Worm (Caenorhabditis elegans) whole organism, young adult: ENCODE measurements around the gene T08G3.13.

Experiments used
- ama-1 ChIP-seq, 3 experiments: fragments of 150-350 bp in 1 of 3; sonication (generic microtip) in 2 of 3; optimal IDR thresholded peaks; 2 replicates each; lab custom pipeline; 2014 to 2018; ENCODE audit warnings: missing biosample characterization in 2 of 3, missing genetic modification characterization in 2 of 3, missing genetic modification reagents in 2 of 3
- ceh-91 ChIP-seq: fragments of 200-800 bp; sonication (Bioruptor generic); IDR thresholded peaks from 2 replicates; pipeline ENCODE4 v1.3.6; 2022; ENCODE audit warnings: missing genetic modification reagents, missing genetic modification characterization, missing compliant biosample characterization
- him-1 ChIP-seq: sonication (generic microtip); optimal IDR thresholded peaks from 2 replicates; lab custom pipeline; 2016; ENCODE audit warnings: missing genotype, missing genetic modification reagents, missing genetic modification characterization, missing compliant biosample characterization
- let-607 ChIP-seq, 2 experiments: fragments of 200-800 bp in 1 of 2; sonication (Bioruptor generic) in 1 of 2; sonication (generic microtip) in 1 of 2; optimal IDR thresholded peaks; 2 replicates each; lab custom pipeline; 2016 to 2018; ENCODE audit warnings: mild to moderate bottlenecking in 2 of 2, missing compliant biosample characterization in 2 of 2, missing genetic modification characterization in 2 of 2, moderate library complexity in 2 of 2, missing genotype in 1 of 2
- lin-35 ChIP-seq, 3 experiments: fragments of 150-350 bp in 2 of 3; sonication (generic microtip) in 1 of 3; optimal IDR thresholded peaks; 2 replicates each; lab custom pipeline; 2014 to 2018; ENCODE audit warnings: missing biosample characterization in 3 of 3, missing genetic modification characterization in 3 of 3, missing genetic modification reagents in 3 of 3
- lin-54 ChIP-seq: fragments of 200-800 bp; sonication (Bioruptor generic); optimal IDR thresholded peaks from 2 replicates; lab custom pipeline; 2018; ENCODE audit warnings: mild to moderate bottlenecking, missing genetic modification characterization, missing compliant biosample characterization
- lsy-27 ChIP-seq: sonication (generic microtip); optimal IDR thresholded peaks from 2 replicates; lab custom pipeline; 2017; ENCODE audit warnings: missing genetic modification characterization, mild to moderate bottlenecking, missing compliant biosample characterization, antibody characterized with exemption, missing genotype, borderline replicate concordance; ENCODE audit not compliant: insufficient read depth
- madf-10 ChIP-seq: sonication (generic microtip); optimal IDR thresholded peaks from 2 replicates; lab custom pipeline; 2016; ENCODE audit warnings: mild to moderate bottlenecking, missing genetic modification characterization, missing compliant biosample characterization
- madf-3 ChIP-seq: fragments of 200-800 bp; sonication (Bioruptor generic); IDR thresholded peaks from 2 replicates; pipeline ENCODE4 v1.3.6; 2022; ENCODE audit warnings: missing genetic modification reagents, missing genetic modification characterization, missing compliant biosample characterization
- pha-4 ChIP-seq: fragments of 150-350 bp; sonication (generic microtip); optimal IDR thresholded peaks from 2 replicates; lab custom pipeline; 2014; ENCODE audit warnings: missing biosample characterization, missing genetic modification reagents, missing genetic modification characterization
- snpc-4 ChIP-seq, 5 experiments: fragments of 150-350 bp in 1 of 5; sonication (generic microtip) in 4 of 5; optimal IDR thresholded peaks; 2 replicates each; lab custom pipeline; 2014 to 2018; ENCODE audit warnings: missing genetic modification characterization in 5 of 5, missing biosample characterization in 3 of 5, antibody characterized with exemption in 2 of 5, mild to moderate bottlenecking in 2 of 5, missing compliant biosample characterization in 2 of 5, missing genotype in 2 of 5, moderate library complexity in 2 of 5, missing genetic modification reagents in 1 of 5
- sptf-2 ChIP-seq: fragments of 200-800 bp; sonication (Bioruptor generic); optimal IDR thresholded peaks from 2 replicates; lab custom pipeline; 2018; ENCODE audit warnings: mild to moderate bottlenecking, missing genetic modification characterization, missing compliant biosample characterization
- unc-62 ChIP-seq: fragments of 150-350 bp; optimal IDR thresholded peaks from 2 replicates; lab custom pipeline; 2014; ENCODE audit warnings: missing biosample characterization, missing genetic modification reagents, missing genetic modification characterization

DNA sequence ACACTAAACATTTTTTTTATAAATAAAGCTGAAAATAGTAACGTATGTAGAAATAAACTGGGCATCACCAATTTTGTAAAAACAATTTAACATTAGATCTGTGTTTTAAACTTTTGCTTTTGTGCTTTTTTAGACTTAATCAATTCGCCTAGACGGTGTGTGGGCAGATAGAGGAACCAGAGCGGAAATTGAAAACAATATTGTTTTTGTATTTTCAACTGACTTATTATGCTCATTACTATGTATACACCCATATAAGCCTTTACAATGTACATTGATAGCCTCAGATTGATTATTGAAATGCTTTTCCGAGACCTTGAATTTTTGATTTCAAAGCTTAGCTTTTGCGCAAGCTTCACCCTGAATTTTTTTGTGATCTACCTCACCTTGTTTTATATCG lies 17.9 kb upstream of the T08G3.13 start, which contains the start of gene str-73:
- TF ChIP-seq madf-10 (tag; lab: Kevin White, UChicago) (no peak), ama-1 (optimal IDR thresholded peaks at IDR 0.05; lab: Kevin White, UChicago) (no peak), ama-1 (GFP tag; optimal IDR thresholded peaks at IDR 0.05; lab: Kevin White, UChicago) (no peak), unc-62 (GFP tag; lab: Kevin White, UChicago) (no peak), snpc-4 (GFP tag; optimal IDR thresholded peaks at IDR 0.05; lab: Kevin White, UChicago) (no peak), snpc-4 (tag; optimal IDR thresholded peaks at IDR 0.05; lab: Kevin White, UChicago) (no peak), ceh-91 (no peak), lin-35 (GFP tag; optimal IDR thresholded peaks at IDR 0.05; lab: Kevin White, UChicago) (no peak), lsy-27 (no peak), pha-4 (tag; lab: Kevin White, UChicago) (no peak), let-607 (tag; optimal IDR thresholded peaks at IDR 0.05; lab: Kevin White, UChicago) (no peak), sptf-2 (GFP tag; lab: Kevin White, UChicago) (no peak), lin-54 (GFP tag; lab: Kevin White, UChicago) (no peak), him-1 (no peak), madf-3 (GFP tag; lab: Robert Waterston, UW) (no peak)
